Fruit fly (Drosophila melanogaster): ENCODE measurements around the gene CG1571.

CG1571 gene

dm6 chrX:8100026-8100825 is 24.5 kb downstream of the CG1571 start (continued):
- TF ChIP-seq CG15479 (GFP tag; optimal IDR thresholded peaks at IDR 0.05) (no peak), Dip3 (GFP tag; optimal IDR thresholded peaks at IDR 0.05) (peak; percentile 42), CG16813 (GFP tag; IDR thresholded peaks at IDR 0.05; ENCODE audit: partially characterized antibody) (no peak), Scr (GFP tag; IDR thresholded peaks at IDR 0.05; ENCODE audit: partially characterized antibody) (no peak), Xbp1 (GFP tag; optimal IDR thresholded peaks at IDR 0.05) (peak; percentile 87), pb (GFP tag; optimal IDR thresholded peaks at IDR 0.05) (peak; percentile 17), cad (GFP tag; optimal IDR thresholded peaks at IDR 0.05) (no peak), Awh (GFP tag; IDR thresholded peaks at IDR 0.05) (peak; percentile 83), gem (tag; optimal IDR thresholded peaks at IDR 0.05) (peak; percentile 89), CG10431 (GFP tag; optimal IDR thresholded peaks at IDR 0.05) (peak; percentile 59), nau (GFP tag; optimal IDR thresholded peaks at IDR 0.05) (peak; percentile 74), H2.0 (GFP tag; IDR thresholded peaks at IDR 0.05) (peak; percentile 82), CG4328 (GFP tag; optimal IDR thresholded peaks at IDR 0.05) (peak; percentile 40), CG3995 (GFP tag; optimal IDR thresholded peaks at IDR 0.05) (no peak), lbe (GFP tag; optimal IDR thresholded peaks at IDR 0.05) (peak; percentile 49), CG3407 (GFP tag; optimal IDR thresholded peaks at IDR 0.05) (peak; percentile 77), Mad (GFP tag; optimal IDR thresholded peaks at IDR 0.05) (peak; percentile 17), gsb (GFP tag; IDR thresholded peaks at IDR 0.05) (peak; percentile 78), aop (GFP tag; IDR thresholded peaks at IDR 0.05) (no peak), CG16779 (GFP tag; IDR thresholded peaks at IDR 0.05) (no peak), CG15073 (GFP tag; optimal IDR thresholded peaks at IDR 0.05) (peak; percentile 41), sima (GFP tag; optimal IDR thresholded peaks at IDR 0.05) (no peak), dmrt99B (tag; optimal IDR thresholded peaks at IDR 0.05) (peak; percentile 90), CG14014 (GFP tag; IDR thresholded peaks at IDR 0.05) (peak; percentile 90), slbo (GFP tag; IDR thresholded peaks at IDR 0.05) (peak; percentile 88), CG10543 (GFP tag; optimal IDR thresholded peaks at IDR 0.05) (peak; percentile 52), CG17802 (tag; optimal IDR thresholded peaks at IDR 0.05) (peak; percentile 47), NFAT (GFP tag; IDR thresholded peaks at IDR 0.05) (peak; percentile 64), CG12219 (GFP tag; optimal IDR thresholded peaks at IDR 0.05) (peak; percentile 69), CG18764 (GFP tag; optimal IDR thresholded peaks at IDR 0.05) (peak; percentile 34), klu (GFP tag; IDR thresholded peaks at IDR 0.05) (peak; percentile 58; the same call in 1 of the 2 replicates), CG7963 (GFP tag; IDR thresholded peaks at IDR 0.05; ENCODE audit: partially characterized antibody) (no peak), tio (GFP tag; optimal IDR thresholded peaks at IDR 0.05) (peak; percentile 82), CG10959 (GFP tag; IDR thresholded peaks at IDR 0.05) (peak; percentile 49; the same call in 1 of the 2 replicates), dan (GFP tag; IDR thresholded peaks at IDR 0.05) (no peak), CG14860 (GFP tag; IDR thresholded peaks at IDR 0.05; ENCODE audit: partially characterized antibody) (no peak), Fer3 (tag; optimal IDR thresholded peaks at IDR 0.05) (peak; percentile 82), CG7357 (GFP tag; IDR thresholded peaks at IDR 0.05) (peak; percentile 77), HLH54F (GFP tag; optimal IDR thresholded peaks at IDR 0.05) (peak; percentile 49), tup (GFP tag; optimal IDR thresholded peaks at IDR 0.05) (peak; percentile 35), CG9437 (GFP tag; optimal IDR thresholded peaks at IDR 0.05) (peak; percentile 64), pita (GFP tag; optimal IDR thresholded peaks at IDR 0.05) (no peak), al (GFP tag; IDR thresholded peaks at IDR 0.05) (peak; percentile 73), cwo (GFP tag; optimal IDR thresholded peaks at IDR 0.05) (peak; percentile 84), CG4730 (GFP tag; IDR thresholded peaks at IDR 0.05) (peak; percentile 80), Myb (GFP tag; optimal IDR thresholded peaks at IDR 0.05) (peak; percentile 42), psq (GFP tag; optimal IDR thresholded peaks at IDR 0.05) (peak; percentile 46), Hmx (GFP tag; optimal IDR thresholded peaks at IDR 0.05) (no peak), CG32772 (GFP tag; IDR thresholded peaks at IDR 0.05) (peak; percentile 87)
